Fruit fly (Drosophila melanogaster) whole organism, adult: ENCODE measurements around the gene Rnb.
A peak's percentile ranks its signal among the peaks of the same experiment; 100 is the strongest.

Experiments
- CG11617 ChIP-seq: fragments of 200-800 bp; sonication (Bioruptor generic); optimal IDR thresholded peaks from 2 replicates; lab custom pipeline; 2017; ENCODE audit warnings: mild to moderate bottlenecking, missing biosample characterization, missing genetic modification reagents, missing genetic modification characterization
- CG12768 ChIP-seq: fragments of 200-800 bp; sonication (Bioruptor generic); optimal IDR thresholded peaks from 2 replicates; lab custom pipeline; 2017; ENCODE audit warnings: missing biosample characterization, missing genetic modification characterization, mild to moderate bottlenecking, moderate library complexity, missing genetic modification reagents
- CG14711 ChIP-seq: fragments of 200-800 bp; sonication (Bioruptor generic); optimal IDR thresholded peaks from 2 replicates; lab custom pipeline; 2018; ENCODE audit warnings: missing biosample characterization, mild to moderate bottlenecking, missing genetic modification characterization, moderate library complexity
- CG1620 ChIP-seq: fragments of 200-800 bp; sonication (Bioruptor generic); optimal IDR thresholded peaks from 2 replicates; lab custom pipeline; 2016; ENCODE audit warnings: missing biosample characterization, missing genetic modification characterization
- CG33017 ChIP-seq: fragments of 200-800 bp; sonication (Bioruptor generic); optimal IDR thresholded peaks from 2 replicates; lab custom pipeline; 2018; ENCODE audit warnings: missing biosample characterization, mild to moderate bottlenecking, missing genetic modification characterization, moderate library complexity
- CG5204 ChIP-seq: fragments of 200-800 bp; sonication (Bioruptor generic); optimal IDR thresholded peaks from 2 replicates; lab custom pipeline; 2016; ENCODE audit warnings: missing biosample characterization, missing genetic modification characterization
- CG7045 ChIP-seq: fragments of 200-800 bp; sonication (Bioruptor generic); optimal IDR thresholded peaks from 2 replicates; lab custom pipeline; 2017; ENCODE audit warnings: missing biosample characterization, mild to moderate bottlenecking, missing genetic modification characterization
- CG7101 ChIP-seq: fragments of 200-800 bp; sonication (Bioruptor generic); optimal IDR thresholded peaks from 2 replicates; lab custom pipeline; 2018; ENCODE audit warnings: missing biosample characterization, mild to moderate bottlenecking, missing genetic modification characterization, moderate library complexity
- Clk ChIP-seq: fragments of 200-800 bp; sonication (Bioruptor generic); optimal IDR thresholded peaks from 2 replicates; lab custom pipeline; 2017; ENCODE audit warnings: missing biosample characterization, missing genetic modification characterization
- Crg-1 ChIP-seq: fragments of 200-800 bp; sonication (Bioruptor generic); optimal IDR thresholded peaks from 2 replicates; lab custom pipeline; 2016; ENCODE audit warnings: missing biosample characterization, missing genetic modification characterization
- Hr96 ChIP-seq: fragments of 200-800 bp; sonication (Bioruptor generic); optimal IDR thresholded peaks from 2 replicates; lab custom pipeline; 2016; ENCODE audit warnings: missing biosample characterization, missing genetic modification characterization
- Mnt ChIP-seq: fragments of 200-800 bp; sonication (Bioruptor generic); optimal IDR thresholded peaks from 2 replicates; lab custom pipeline; 2016; ENCODE audit warnings: missing biosample characterization, mild to moderate bottlenecking, missing genetic modification characterization
- bab1 ChIP-seq: fragments of 200-800 bp; sonication (Bioruptor generic); optimal IDR thresholded peaks from 3 replicates; lab custom pipeline; 2019; ENCODE audit warnings: missing biosample characterization, mild to moderate bottlenecking, missing genetic modification characterization, moderate library complexity
- cic ChIP-seq: fragments of 200-800 bp; sonication (Bioruptor generic); optimal IDR thresholded peaks from 2 replicates; lab custom pipeline; 2017; ENCODE audit warnings: missing biosample characterization, mild to moderate bottlenecking, missing genetic modification characterization, moderate library complexity
- cnc ChIP-seq, 2 experiments: fragments of >200 bp; optimal IDR thresholded peaks; 2 replicates each; lab custom pipeline; 2017
- kay ChIP-seq: fragments of 200-800 bp; sonication (Bioruptor generic); peaks from one replicate; lab custom pipeline; 2016; ENCODE audit warnings: missing biosample characterization, missing genetic modification characterization, borderline replicate concordance
- ovo ChIP-seq: fragments of 200-800 bp; sonication (Bioruptor generic); optimal IDR thresholded peaks from 2 replicates; lab custom pipeline; 2016; ENCODE audit warnings: missing biosample characterization, missing genetic modification characterization
- pad ChIP-seq: fragments of 200-800 bp; sonication (Bioruptor generic); optimal IDR thresholded peaks from 3 replicates; lab custom pipeline; 2017; ENCODE audit warnings: missing biosample characterization, missing genetic modification characterization, mild to moderate bottlenecking, moderate library complexity, missing genetic modification reagents
- tj ChIP-seq: fragments of 200-800 bp; sonication (Bioruptor generic); optimal IDR thresholded peaks from 3 replicates; lab custom pipeline; 2017; ENCODE audit warnings: missing biosample characterization, mild to moderate bottlenecking, missing genetic modification characterization, moderate library complexity
- toe ChIP-seq: fragments of 200-800 bp; sonication (Bioruptor generic); optimal IDR thresholded peaks from 2 replicates; lab custom pipeline; 2016; ENCODE audit warnings: missing biosample characterization, missing genetic modification characterization

Gene Rnb

DNA sequence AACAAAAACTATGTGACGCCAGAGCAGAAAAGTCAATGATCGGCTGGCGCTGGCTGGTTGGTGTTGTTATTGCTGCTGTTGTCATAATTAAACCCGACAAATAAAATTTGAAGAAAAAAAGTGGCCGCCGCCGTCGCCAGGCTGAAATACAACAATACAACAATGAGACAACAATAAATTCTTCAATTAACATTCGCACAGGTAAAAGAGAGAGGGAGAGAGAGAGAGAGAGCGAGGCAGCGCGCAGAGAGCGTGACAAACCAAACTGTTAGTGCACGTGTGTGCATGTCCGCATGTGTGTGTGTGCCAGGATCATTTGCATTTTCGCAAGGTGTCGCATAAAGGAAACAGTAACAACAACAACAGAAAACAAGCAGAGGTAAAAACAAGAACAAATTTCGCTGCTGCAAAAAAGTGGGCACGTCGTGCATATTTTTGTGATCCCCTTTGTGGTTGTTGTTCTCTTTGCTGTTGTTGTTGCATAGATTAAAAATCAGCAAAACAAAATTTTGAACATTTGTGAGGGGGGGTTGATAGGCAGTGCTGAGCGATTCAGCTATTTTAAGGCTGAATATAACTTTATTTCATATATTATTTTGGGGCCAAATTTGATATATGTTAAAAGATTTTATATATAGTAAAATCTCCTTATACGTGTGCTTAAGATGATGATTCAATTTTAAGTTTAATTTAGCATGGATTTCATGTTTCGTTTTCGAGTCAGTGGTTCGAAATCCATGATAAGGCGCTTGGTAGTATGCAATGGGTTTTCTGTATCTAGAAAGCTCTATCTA is 34.7 kb downstream of the Rnb start:
- no peak for TF ChIP-seq Hr96
- no peak for TF ChIP-seq CG11617 (GFP tag; lab: Kevin White, UChicago)
- TF ChIP-seq CG7101 (tag; lab: Kevin White, UChicago) = no peak
- TF ChIP-seq tj (GFP tag; lab: Kevin White, UChicago) = peak; percentile 76
- TF ChIP-seq CG12768 (GFP tag; lab: Kevin White, UChicago) = peak; percentile 31
- TF ChIP-seq ovo (GFP tag; lab: Kevin White, UChicago) = no peak
- peak; percentile 59 for TF ChIP-seq kay (GFP tag; lab: Kevin White, UChicago)

DNA sequence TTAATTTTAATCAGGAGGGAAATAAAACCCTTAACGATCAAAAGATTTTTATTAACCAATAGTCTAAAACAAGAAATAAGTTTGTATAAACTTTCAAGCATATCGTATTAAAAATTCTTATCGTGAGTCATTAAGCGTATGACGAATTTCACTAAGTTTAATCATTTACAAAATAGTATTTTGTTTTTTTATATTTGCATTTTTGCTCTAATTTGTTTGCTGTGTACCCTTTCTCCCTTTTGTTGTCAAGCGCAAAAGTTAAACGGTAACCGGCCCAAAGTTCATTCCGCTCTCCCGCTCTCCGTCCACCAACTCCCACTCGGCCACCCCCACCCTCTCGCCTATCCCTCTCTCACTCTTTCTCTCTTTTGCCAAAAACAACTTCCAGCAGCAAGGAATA is 35.4 kb downstream of the Rnb start:
- TF ChIP-seq Hr96 = no peak

DNA sequence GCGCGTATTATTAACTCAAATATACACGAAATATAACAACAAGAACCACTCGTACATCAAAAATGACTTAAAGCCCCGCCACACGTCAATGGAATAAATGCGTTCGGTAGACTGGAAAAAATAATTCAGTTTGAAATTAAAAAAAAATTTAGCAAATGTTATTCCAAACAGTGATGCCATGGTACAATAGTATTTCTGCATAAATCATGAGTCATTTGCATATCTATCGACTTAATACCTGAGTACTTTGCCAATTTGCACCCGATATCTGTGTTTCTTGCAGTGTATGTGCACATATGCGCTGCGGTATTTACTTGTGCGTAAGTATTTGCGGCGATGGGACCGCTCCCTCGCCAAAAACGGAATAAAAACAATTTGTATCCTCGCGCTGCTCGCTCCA is 36.0 kb downstream of the Rnb start:
- TF ChIP-seq CG7101 (tag; lab: Kevin White, UChicago) (no peak), Clk (GFP tag; lab: Kevin White, UChicago) (no peak), tj (GFP tag; lab: Kevin White, UChicago) (no peak), bab1 (no peak), cnc (optimal IDR thresholded peaks at IDR 0.05; lab: Kevin White, UChicago) (no peak), CG14711 (tag; lab: Kevin White, UChicago) (no peak), CG5204 (GFP tag; lab: Kevin White, UChicago) (no peak), kay (GFP tag; lab: Kevin White, UChicago) (no peak), CG7045 (no peak), Hr96 (no peak), CG12768 (GFP tag; lab: Kevin White, UChicago) (no peak), pad (GFP tag; lab: Kevin White, UChicago) (no peak)

DNA sequence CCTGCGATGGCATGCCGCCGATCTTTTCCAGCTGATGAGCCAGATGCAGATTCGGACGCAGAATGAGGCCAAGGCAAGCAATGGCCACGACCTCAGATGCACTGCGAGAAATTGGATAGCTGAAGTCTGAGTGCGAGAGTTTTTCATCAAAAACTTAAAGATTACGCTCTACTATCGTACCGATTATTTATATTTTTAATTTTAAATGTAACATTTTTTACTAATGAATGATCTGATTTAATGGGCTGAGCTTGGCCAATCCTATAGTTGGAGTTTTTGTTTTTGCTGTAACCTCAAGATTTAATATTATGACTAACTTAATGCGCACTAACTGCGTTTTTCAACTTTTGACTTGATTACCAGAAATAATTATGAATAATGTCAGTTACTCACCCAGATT is 36.9 kb downstream of the Rnb start:
- no peak for TF ChIP-seq CG7101 (tag; lab: Kevin White, UChicago)
- no peak for TF ChIP-seq CG5204 (GFP tag; lab: Kevin White, UChicago)
- TF ChIP-seq CG14711 (tag; lab: Kevin White, UChicago) = no peak
- no peak for TF ChIP-seq bab1
- no peak for TF ChIP-seq CG1620 (GFP tag; lab: Kevin White, UChicago)
- TF ChIP-seq Hr96 = no peak
- no peak for TF ChIP-seq Clk (GFP tag; lab: Kevin White, UChicago)
- no peak for TF ChIP-seq ovo (GFP tag; lab: Kevin White, UChicago)

DNA sequence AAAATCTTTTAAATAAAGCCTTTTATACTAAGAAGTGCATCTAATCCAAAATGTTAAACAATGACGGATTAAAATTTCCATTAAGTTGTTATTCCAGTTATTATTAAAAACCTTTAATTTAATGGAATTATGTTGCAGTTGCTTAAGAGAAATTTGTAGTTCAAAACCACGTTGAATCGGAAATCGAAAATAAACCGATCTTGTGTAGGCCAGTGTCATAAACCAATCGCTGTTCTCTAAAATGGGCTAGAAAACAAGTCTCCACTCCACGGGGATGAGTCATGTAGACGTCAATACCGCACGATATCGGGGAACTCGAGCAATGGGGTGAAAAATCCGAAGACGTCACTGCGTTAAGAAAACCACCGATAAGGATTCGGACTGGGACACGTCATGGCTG is 37.6 kb downstream of the Rnb start:
- no peak for TF ChIP-seq CG5204 (GFP tag; lab: Kevin White, UChicago)
- TF ChIP-seq Hr96 = no peak
- no peak for TF ChIP-seq CG14711 (tag; lab: Kevin White, UChicago)
- peak; percentile 90 for TF ChIP-seq kay (GFP tag; lab: Kevin White, UChicago)

DNA sequence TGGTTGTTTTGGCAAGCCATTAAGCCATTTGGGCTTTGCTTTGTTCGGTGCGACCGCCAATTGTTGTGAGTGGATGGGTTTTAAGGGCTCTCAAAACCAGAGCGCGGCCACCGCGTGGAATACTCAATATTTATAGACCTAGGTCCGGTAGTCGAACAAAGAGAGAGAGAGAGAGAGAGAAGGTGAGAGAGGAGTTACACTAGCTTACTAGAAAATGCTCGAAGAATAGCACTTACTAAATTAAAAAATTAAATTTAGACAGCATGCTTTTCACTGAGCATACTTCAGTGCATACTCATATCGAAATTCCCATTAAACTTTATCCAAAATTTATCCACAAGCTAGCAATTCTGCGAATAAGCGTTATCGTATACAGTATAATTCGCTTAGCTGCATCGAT is 39.1 kb downstream of the Rnb start:
- TF ChIP-seq CG33017 (tag; lab: Kevin White, UChicago) (no peak), tj (GFP tag; lab: Kevin White, UChicago) (no peak), CG11617 (GFP tag; lab: Kevin White, UChicago) (no peak), CG12768 (GFP tag; lab: Kevin White, UChicago) (no peak), Mnt (GFP tag; lab: Kevin White, UChicago) (no peak)

DNA sequence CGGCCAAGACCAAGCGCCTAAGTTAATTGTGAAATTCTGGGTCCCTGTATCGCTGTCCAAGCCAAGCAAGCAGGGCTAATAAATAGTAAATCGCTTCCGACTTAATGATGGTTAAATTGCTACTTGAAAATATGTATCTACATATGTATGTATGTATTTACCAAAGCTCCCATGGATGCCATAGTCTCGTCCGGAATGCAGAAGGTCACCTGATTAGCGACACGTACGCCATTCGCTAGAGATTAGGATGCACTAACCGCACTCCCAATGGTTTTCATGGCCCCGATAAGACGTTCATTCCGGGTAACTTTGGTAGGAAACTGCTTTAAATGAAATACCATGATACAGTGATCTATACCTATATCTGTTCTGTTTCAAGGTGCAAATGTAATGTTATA is 40.4 kb downstream of the Rnb start:
- TF ChIP-seq CG33017 (tag; lab: Kevin White, UChicago) = no peak
- TF ChIP-seq Hr96 = no peak
- no peak for TF ChIP-seq tj (GFP tag; lab: Kevin White, UChicago)
- no peak for TF ChIP-seq cic
- TF ChIP-seq CG12768 (GFP tag; lab: Kevin White, UChicago) = no peak
- no peak for TF ChIP-seq CG5204 (GFP tag; lab: Kevin White, UChicago)
- TF ChIP-seq kay (GFP tag; lab: Kevin White, UChicago) = no peak

DNA sequence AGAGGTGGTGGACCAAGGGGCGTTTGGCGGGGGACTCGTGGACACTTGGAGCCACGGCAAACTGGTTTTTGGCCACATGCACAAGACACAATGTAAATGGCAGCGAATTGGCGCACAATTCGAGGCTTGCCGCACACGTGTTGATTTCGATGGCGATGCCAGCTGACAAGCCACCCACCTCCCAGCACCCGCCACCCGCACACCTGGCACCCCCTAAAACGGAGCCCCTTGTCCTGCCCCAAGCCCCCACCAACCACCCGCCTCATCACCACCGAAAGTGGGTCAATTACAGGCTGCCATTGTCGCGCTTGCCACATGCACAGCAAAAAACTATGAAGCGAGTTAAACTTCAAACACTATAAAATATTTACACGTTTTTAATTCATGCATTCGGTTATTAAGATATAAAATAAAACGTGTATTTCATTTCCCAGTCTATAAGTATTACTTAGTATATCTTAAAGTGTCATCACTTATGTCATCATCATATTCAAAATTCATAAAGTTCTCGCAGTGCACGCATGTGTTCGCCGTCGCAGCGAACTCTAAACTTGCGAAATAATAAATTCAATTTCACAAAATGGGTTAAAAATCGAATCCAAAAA is 40.9 kb downstream of the Rnb start:
- no peak for TF ChIP-seq cnc (optimal IDR thresholded peaks at IDR 0.05; lab: Kevin White, UChicago)
- no peak for TF ChIP-seq cic
- no peak for TF ChIP-seq Crg-1 (GFP tag; lab: Kevin White, UChicago)
- TF ChIP-seq CG1620 (GFP tag; lab: Kevin White, UChicago) = no peak
- TF ChIP-seq CG12768 (GFP tag; lab: Kevin White, UChicago) = no peak
- no peak for TF ChIP-seq pad (GFP tag; lab: Kevin White, UChicago)
- TF ChIP-seq Hr96 = no peak
- no peak for TF ChIP-seq toe (GFP tag; lab: Kevin White, UChicago)
- TF ChIP-seq tj (GFP tag; lab: Kevin White, UChicago) = no peak
- TF ChIP-seq CG33017 (tag; lab: Kevin White, UChicago) = no peak
- no peak for TF ChIP-seq Mnt (GFP tag; lab: Kevin White, UChicago)
- TF ChIP-seq CG7045 = no peak
- no peak for TF ChIP-seq CG11617 (GFP tag; lab: Kevin White, UChicago)
- no peak for TF ChIP-seq CG7101 (tag; lab: Kevin White, UChicago)
- TF ChIP-seq CG5204 (GFP tag; lab: Kevin White, UChicago) = no peak
- no peak for TF ChIP-seq bab1
- TF ChIP-seq kay (GFP tag; lab: Kevin White, UChicago) = no peak
- TF ChIP-seq ovo (GFP tag; lab: Kevin White, UChicago) = no peak
- no peak for TF ChIP-seq Clk (GFP tag; lab: Kevin White, UChicago)
- no peak for TF ChIP-seq CG14711 (tag; lab: Kevin White, UChicago)
